Fruit fly (Drosophila melanogaster) ovary, adult (tissue): Measurements from ENCODE around the gene Cse1.

Source experiments
- CG17801 ChIP-seq: fragments of 200-800 bp; optimal IDR thresholded peaks from 2 replicates; lab custom pipeline; 2019; ENCODE audit warnings: missing biosample characterization, mild to moderate bottlenecking, missing genetic modification characterization, moderate library complexity; ENCODE audit not compliant: partially characterized antibody

Cse1 gene

DNA sequence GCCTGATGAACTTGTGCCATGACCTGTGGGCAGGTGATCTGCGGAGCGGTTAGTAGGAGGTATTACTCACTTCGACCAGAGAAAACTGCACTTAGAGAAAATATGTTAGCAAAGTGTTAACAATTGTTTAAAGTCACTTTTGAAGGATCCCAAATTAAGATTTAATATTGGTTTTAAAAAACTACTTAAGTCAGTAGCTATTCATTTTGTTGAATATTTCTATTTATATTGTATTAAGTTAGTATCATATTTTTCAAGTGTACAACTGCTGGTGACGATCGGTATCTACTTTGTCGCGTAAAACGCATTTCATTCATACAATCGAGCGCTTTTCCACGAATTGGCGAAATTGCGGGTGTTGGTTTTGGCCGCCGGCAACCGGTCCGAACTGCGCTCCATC lies 21.4 kb downstream of the Cse1 start:
- no peak for TF ChIP-seq CG17801 (GFP tag; lab: Kevin White, UChicago)

DNA sequence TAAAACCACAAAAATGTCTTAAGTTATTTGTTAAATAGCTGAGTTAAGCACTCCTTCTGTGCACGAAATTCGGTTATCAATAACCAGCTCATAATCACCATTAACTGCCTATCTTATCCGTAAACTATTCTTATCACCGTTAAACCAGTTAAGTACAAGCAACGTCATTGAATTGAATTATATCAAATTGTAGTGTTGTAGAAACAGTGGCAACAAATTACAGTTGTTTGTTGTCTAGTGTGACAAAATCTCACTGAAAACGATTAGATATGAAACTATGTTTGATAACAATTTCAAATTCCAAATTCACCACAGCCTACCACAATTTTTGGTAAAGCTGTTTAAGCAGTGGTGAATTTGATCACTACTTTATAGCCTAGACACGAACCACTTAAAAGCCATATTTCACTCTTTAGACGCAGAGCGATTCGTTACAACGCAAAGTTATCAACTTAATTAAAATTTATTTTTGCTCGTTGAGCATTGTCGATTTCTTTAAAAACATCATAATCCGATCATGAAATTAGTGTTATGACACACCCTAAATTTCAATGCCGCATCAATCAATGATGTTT lies 23.3 kb downstream of the Cse1 start:
- TF ChIP-seq CG17801 (GFP tag; lab: Kevin White, UChicago): no peak

DNA sequence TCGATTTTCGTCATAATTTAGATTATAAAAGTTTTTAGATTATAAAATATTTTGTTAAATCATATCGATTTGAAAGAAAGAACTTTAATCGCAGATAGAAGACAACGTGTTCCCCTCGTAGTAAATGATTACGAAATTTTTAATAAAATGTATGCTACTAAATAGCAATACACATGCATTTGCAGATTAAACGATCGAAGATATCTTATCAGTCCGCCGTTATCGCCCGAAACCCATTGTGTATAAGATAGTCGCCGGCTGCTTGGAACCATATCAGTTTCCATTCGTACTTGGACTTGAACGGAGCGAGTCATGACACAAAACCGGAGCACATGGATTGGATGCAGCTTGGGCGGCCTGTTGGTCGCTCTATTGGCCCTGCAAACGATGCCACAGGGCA lies 25.5 kb downstream of the Cse1 start:
- TF ChIP-seq CG17801 (GFP tag; lab: Kevin White, UChicago): no peak

DNA sequence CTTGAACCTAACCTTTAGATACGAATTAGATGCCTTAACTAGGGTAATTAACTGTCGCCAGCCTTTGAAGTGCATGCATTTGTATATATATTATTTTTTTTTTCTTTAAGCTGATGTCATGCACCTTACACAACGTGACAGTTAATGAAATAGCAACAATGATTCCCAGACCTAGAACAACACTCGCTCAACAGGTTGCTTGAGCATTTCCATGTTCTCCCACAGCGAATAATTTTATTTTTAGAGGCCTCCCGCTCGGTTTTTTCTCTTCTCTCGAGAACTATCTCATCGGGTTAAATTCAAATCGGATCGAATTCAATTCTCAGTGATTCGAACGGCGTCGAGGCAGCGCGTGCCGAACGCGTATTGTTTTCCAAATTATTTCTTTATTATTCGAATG lies 26.3 kb downstream of the Cse1 start, which contains the start of gene Ugt37D1:
Gene Ugt37D1 (plus strand): TSS at position 321 of the 400 bp plus-strand sequence.
- TF ChIP-seq CG17801 (GFP tag; lab: Kevin White, UChicago): no peak

DNA sequence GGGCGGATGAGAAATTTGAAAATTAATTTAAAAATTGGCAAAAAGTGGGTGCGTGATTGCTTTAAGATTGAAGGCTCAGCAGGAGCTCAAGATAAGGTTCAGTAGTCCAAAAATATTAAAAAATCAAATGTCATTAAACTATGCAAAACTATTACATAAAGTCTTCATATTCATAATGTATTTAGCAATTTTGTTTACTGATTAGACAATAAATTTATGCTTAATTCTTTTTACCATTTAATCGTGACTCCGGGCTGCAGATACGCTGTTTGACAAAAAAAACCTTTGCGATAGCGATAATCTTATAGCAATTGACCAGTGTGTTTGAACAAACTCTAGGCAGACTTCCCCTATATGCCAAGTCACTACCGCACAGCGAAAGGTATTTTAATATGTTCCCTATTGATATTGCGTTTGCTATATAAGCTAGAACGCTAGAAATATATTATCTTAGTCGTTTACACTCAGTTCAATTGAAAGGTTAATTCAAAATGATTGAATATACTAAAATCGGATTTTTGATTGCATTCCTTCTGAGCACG lies 28.8 kb downstream of the Cse1 start, which contains the start of gene Ugt37E1:
Gene Ugt37E1 (plus strand): TSS at position 492 of the 542 bp plus-strand sequence.
- no peak for TF ChIP-seq CG17801 (GFP tag; lab: Kevin White, UChicago)

DNA sequence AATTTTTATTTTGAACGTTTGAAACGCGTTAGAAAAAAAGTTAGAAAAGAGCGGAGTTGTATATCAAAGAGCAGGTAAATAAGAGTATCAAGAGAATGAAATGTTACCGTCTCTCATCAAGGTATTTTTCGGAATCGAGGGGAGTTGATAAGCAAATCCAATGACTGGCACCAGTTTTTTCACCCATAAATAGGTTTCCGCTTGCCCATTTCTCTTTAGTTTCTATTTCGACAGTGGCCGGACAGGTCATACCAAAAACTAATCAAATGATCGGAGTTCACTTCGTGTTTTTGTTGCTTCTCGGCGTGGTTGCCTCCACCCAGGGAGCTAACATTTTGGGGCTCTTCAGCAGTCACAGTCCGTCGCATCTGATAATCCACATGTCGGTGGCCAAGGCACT lies 31.0 kb downstream of the Cse1 start, which contains the start of gene Ugt37C2:
Gene Ugt37C2 (plus strand): TSS at position 242 of the 400 bp plus-strand sequence.
- TF ChIP-seq CG17801 (GFP tag; lab: Kevin White, UChicago): no peak

DNA sequence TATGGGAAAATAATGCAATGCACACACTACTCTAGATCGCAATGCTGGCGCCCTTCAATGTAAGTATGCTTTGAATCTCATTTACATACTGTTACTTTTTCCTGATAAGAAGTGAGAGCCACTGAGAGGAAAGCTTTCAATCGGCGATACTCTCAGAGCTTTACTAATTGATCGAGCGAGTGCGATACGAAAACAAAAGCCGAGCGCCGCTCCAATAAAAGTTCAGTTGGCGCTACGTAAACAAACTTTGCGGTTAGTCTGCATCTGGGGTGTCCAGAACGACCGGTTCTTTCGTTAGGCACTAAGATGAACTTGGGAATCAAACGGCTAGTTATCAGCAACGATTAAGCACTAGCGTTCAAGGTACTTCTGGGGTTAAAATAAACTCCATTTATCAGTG lies 33.7 kb downstream of the Cse1 start, which contains the start of gene CG17928:
Gene CG17928 (plus strand): TSS at position 224 of the 400 bp plus-strand sequence.
- no peak for TF ChIP-seq CG17801 (GFP tag; lab: Kevin White, UChicago)

DNA sequence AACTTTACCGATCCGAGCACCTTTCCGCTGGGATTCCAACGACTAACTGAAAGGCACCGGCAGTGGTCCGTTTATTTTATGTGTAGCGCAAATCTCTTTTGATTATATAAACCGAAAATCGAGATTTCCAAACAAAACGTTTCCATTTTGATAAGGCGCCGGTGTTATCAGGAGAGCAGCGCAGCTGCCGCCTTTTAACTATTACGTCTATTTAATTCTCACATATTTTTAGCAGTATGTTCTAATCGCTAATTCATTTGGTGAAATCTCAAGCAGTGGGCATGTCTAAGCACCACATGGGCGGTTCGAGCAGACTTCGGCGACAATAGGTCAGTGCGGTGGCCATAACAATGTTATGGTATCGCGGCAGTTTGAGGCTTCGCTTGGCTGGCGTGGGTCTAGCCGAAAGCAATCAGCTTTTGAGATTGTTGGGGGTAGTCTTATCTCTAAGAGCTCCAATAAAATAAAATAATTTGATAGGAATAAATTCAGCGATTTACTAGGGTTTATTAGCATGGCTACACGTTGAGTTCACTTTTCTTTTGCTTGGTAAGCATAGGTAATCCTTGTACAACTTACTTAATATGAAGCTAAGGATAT lies 34.2 kb downstream of the Cse1 start, which contains the start of gene Cyt-b5-r:
Gene Cyt-b5-r (minus strand): TSS at position 51 of the 600 bp plus-strand sequence.
- TF ChIP-seq CG17801 (GFP tag; lab: Kevin White, UChicago): no peak

DNA sequence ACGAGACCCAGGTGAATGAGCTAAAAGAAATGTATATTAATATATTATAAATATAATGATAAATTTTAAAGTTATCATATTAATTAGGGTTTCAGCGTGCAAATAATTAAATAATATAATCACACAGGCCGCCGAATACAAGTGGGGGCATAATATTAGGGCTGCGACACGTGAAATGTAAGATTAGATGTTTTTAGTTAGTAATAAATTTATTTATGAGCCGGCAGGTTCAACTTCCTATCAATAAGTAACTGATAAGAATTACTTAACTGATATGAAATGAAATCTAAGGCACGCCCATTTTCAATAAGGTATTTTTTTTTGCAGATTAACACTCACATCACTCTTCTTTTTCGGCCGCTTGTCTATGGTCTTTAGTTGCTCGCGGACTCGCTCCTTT lies 35.1 kb downstream of the Cse1 start:
- no peak for TF ChIP-seq CG17801 (GFP tag; lab: Kevin White, UChicago)

DNA sequence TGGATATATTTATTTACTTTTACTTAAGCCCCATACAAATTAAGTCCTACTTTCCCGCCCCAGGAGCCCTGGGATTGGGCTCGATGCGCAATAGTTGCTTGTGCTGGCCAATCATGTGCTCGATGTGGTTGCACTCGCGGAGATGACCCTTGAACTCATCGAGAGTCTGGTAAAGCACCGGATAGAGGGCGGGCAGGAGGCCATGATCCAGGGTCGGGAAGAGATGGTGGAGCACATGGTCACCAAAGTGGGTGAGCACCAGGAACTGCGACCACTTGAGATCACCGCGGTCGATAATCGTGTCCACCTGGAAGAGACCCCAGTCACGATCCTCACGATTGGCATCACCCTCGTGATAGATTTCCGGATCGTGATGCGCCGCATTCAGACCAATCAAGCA lies 36.1 kb downstream of the Cse1 start:
- no peak for TF ChIP-seq CG17801 (GFP tag; lab: Kevin White, UChicago)

DNA sequence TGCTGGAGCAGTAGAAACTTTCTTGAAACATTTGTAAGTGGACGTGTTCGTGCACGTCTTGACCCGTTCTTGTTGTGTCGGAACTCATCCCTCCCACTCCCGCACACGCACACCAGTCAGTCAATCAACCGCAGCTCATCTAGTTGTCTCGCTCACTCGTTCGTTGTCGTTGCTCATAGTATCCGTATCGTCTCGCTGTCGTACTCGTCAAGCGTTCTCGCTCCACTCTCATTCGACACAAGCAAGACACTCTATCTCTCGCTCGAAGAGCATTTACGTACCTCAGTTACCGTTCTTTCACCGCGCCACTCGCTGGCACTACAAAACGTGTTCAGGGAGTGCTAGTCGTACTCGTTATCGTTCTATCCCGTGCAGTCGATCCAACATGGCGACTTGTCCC lies 37.5 kb downstream of the Cse1 start:
- no peak for TF ChIP-seq CG17801 (GFP tag; lab: Kevin White, UChicago)
